Worm (Caenorhabditis elegans): Measurements from ENCODE around the gene lin-12.

- TF ChIP-seq hlh-30 (tag; optimal IDR thresholded peaks at IDR 0.05; ENCODE audit: insufficient read depth) (no peak), ama-1 (optimal IDR thresholded peaks at IDR 0.05) (no peak), pat-9 (tag; optimal IDR thresholded peaks at IDR 0.05) (no peak)
These were observed 24.0 kb downstream of the lin-12 start for ce11 chrIII:9047260-9047659.
